Worm (Caenorhabditis elegans) whole organism, young adult: Measurements from ENCODE around the gene F19F10.14.
"Not testable (repeated sequence)": the region's sequence is repeated elsewhere in the genome, so short reads cannot be mapped to it uniquely, and the experiment has no call there.

Experiments
- B0019.2 ChIP-seq: fragments of 200-800 bp; sonication (Bioruptor generic); conservative IDR thresholded peaks from 2 replicates; pipeline ENCODE4 v1.3.6; 2022; ENCODE audit warnings: missing genetic modification reagents, missing genetic modification characterization, missing compliant biosample characterization
- C17E4.6 ChIP-seq: fragments of 200-800 bp; sonication (Bioruptor generic); IDR thresholded peaks from 2 replicates; pipeline ENCODE4 v1.3.6; 2022; ENCODE audit warnings: missing genetic modification reagents, missing genetic modification characterization, missing compliant biosample characterization
- D2030.7 ChIP-seq: fragments of 200-800 bp; sonication (Bioruptor generic); IDR thresholded peaks from 2 replicates; pipeline ENCODE4 v1.3.6; 2022; ENCODE audit warnings: missing genetic modification reagents, missing genetic modification characterization, missing compliant biosample characterization
- F39B2.1 ChIP-seq: fragments of 200-800 bp; sonication (Bioruptor generic); IDR thresholded peaks from 2 replicates; pipeline ENCODE4 v1.3.6; 2022; ENCODE audit warnings: missing genetic modification reagents, missing genetic modification characterization, missing compliant biosample characterization
- F52B5.7 ChIP-seq: sonication (generic microtip); optimal IDR thresholded peaks from 2 replicates; lab custom pipeline; 2016; ENCODE audit warnings: mild to moderate bottlenecking, missing genetic modification characterization, missing compliant biosample characterization
- F57A8.1 ChIP-seq: fragments of 200-800 bp; sonication (Bioruptor generic); optimal IDR thresholded peaks from 2 replicates; lab custom pipeline; 2018; ENCODE audit warnings: mild to moderate bottlenecking, missing genetic modification characterization, moderate library complexity, missing compliant biosample characterization
- T07F8.4 ChIP-seq: sonication (generic microtip); optimal IDR thresholded peaks from 2 replicates; lab custom pipeline; 2016; ENCODE audit warnings: mild to moderate bottlenecking, missing genetic modification characterization, moderate library complexity, missing compliant biosample characterization
- Y53F4B.3 ChIP-seq: fragments of 200-800 bp; sonication (Bioruptor generic); IDR thresholded peaks from 2 replicates; pipeline ENCODE4 v1.3.6; 2022; ENCODE audit warnings: missing genetic modification reagents, missing genetic modification characterization, missing compliant biosample characterization
- Y56A3A.18 ChIP-seq: fragments of 200-800 bp; sonication (Bioruptor generic); IDR thresholded peaks from 2 replicates; pipeline ENCODE4 v1.3.6; 2022; ENCODE audit warnings: missing genetic modification reagents, missing genetic modification characterization, missing compliant biosample characterization
- aptf-3 ChIP-seq: fragments of 200-800 bp; sonication (Bioruptor generic); IDR thresholded peaks from 2 replicates; pipeline ENCODE4 v1.3.6; 2022; ENCODE audit warnings: missing genetic modification characterization, missing compliant biosample characterization
- athp-1 ChIP-seq: sonication (generic microtip); optimal IDR thresholded peaks from 2 replicates; lab custom pipeline; 2017; ENCODE audit warnings: mild to moderate bottlenecking, missing genetic modification characterization, missing compliant biosample characterization
- attf-6 ChIP-seq: fragments of 200-800 bp; sonication (Bioruptor generic); IDR thresholded peaks from 2 replicates; pipeline ENCODE4 v1.3.6; 2022; ENCODE audit warnings: missing genetic modification reagents, missing genetic modification characterization, missing compliant biosample characterization
- bed-1 ChIP-seq: fragments of 200-800 bp; sonication (Bioruptor generic); IDR thresholded peaks from 2 replicates; pipeline ENCODE4 v1.3.6; 2022; ENCODE audit warnings: missing genetic modification reagents, missing genetic modification characterization, missing compliant biosample characterization
- bed-2 ChIP-seq: fragments of 200-800 bp; sonication (Bioruptor generic); IDR thresholded peaks from 2 replicates; pipeline ENCODE4 v1.3.6; 2022; ENCODE audit warnings: missing genetic modification reagents, missing genetic modification characterization, missing compliant biosample characterization
- cebp-1 ChIP-seq, 2 experiments: fragments of 200-800 bp in 1 of 2; sonication (Bioruptor generic) in 1 of 2; sonication (generic microtip) in 1 of 2; IDR thresholded peaks in 1 of 2; optimal IDR thresholded peaks in 1 of 2; 2 replicates each; pipeline versions ENCODE4 v1.3.6 to Lab custom; 2017 to 2022; ENCODE audit warnings: missing compliant biosample characterization in 2 of 2, missing genetic modification characterization in 2 of 2, mild to moderate bottlenecking in 1 of 2, missing genetic modification reagents in 1 of 2, moderate library complexity in 1 of 2
- cebp-2 ChIP-seq: fragments of 200-800 bp; sonication (Bioruptor generic); IDR thresholded peaks from 2 replicates; pipeline ENCODE4 v1.3.6; 2022; ENCODE audit warnings: missing genetic modification characterization, missing compliant biosample characterization
- ceh-100 ChIP-seq: fragments of 200-800 bp; sonication (Bioruptor generic); IDR thresholded peaks from 2 replicates; pipeline ENCODE4 v1.3.6; 2022; ENCODE audit warnings: missing genetic modification reagents, missing genetic modification characterization, missing compliant biosample characterization
- ceh-58 ChIP-seq: fragments of 200-800 bp; sonication (Bioruptor generic); IDR thresholded peaks from 2 replicates; pipeline ENCODE4 v1.3.6; 2022; ENCODE audit warnings: missing genetic modification characterization, missing compliant biosample characterization
- die-1 ChIP-seq: sonication (generic microtip); optimal IDR thresholded peaks from 2 replicates; lab custom pipeline; 2016; ENCODE audit warnings: missing genotype, mild to moderate bottlenecking, missing genetic modification characterization, missing compliant biosample characterization
- egl-18 ChIP-seq: fragments of 200-800 bp; sonication (Bioruptor generic); IDR thresholded peaks from 2 replicates; pipeline ENCODE4 v1.3.6; 2022; ENCODE audit warnings: missing genetic modification reagents, missing genetic modification characterization, missing compliant biosample characterization
- egl-44 ChIP-seq: fragments of 200-800 bp; sonication (Bioruptor generic); IDR thresholded peaks from 2 replicates; pipeline ENCODE4 v1.3.6; 2022; ENCODE audit warnings: missing genetic modification reagents, missing genetic modification characterization, missing compliant biosample characterization
- hmg-20 ChIP-seq: fragments of 200-800 bp; sonication (Bioruptor generic); IDR thresholded peaks from 2 replicates; pipeline ENCODE4 v1.3.6; 2022; ENCODE audit warnings: missing genetic modification reagents, missing genetic modification characterization, missing compliant biosample characterization
- hsf-1 ChIP-seq: fragments of 200-800 bp; sonication (Bioruptor generic); IDR thresholded peaks from 2 replicates; pipeline ENCODE4 v1.3.6; 2022; ENCODE audit warnings: missing genetic modification reagents, missing genetic modification characterization, missing compliant biosample characterization
- lag-1 ChIP-seq: fragments of 200-800 bp; sonication (Bioruptor generic); IDR thresholded peaks from 2 replicates; pipeline ENCODE4 v1.3.6; 2022; ENCODE audit warnings: missing genetic modification reagents, missing genetic modification characterization, missing compliant biosample characterization
- let-526 ChIP-seq: fragments of 200-800 bp; sonication (Bioruptor generic); IDR thresholded peaks from 2 replicates; pipeline ENCODE4 v1.3.6; 2022; ENCODE audit warnings: missing genetic modification reagents, missing genetic modification characterization, missing compliant biosample characterization
- lin-26 ChIP-seq: fragments of 200-800 bp; sonication (Bioruptor generic); IDR thresholded peaks from 2 replicates; pipeline ENCODE4 v1.3.6; 2022; ENCODE audit warnings: missing genetic modification reagents, missing genetic modification characterization, missing compliant biosample characterization
- lin-54 ChIP-seq: fragments of 200-800 bp; sonication (Bioruptor generic); optimal IDR thresholded peaks from 2 replicates; lab custom pipeline; 2018; ENCODE audit warnings: mild to moderate bottlenecking, missing genetic modification characterization, missing compliant biosample characterization
- madf-3 ChIP-seq: fragments of 200-800 bp; sonication (Bioruptor generic); IDR thresholded peaks from 2 replicates; pipeline ENCODE4 v1.3.6; 2022; ENCODE audit warnings: missing genetic modification reagents, missing genetic modification characterization, missing compliant biosample characterization
- madf-8 ChIP-seq: fragments of 200-800 bp; sonication (Bioruptor generic); conservative IDR thresholded peaks from 2 replicates; pipeline ENCODE4 v1.3.6; 2022; ENCODE audit warnings: missing genetic modification reagents, missing genetic modification characterization, missing compliant biosample characterization
- mcd-1 ChIP-seq: fragments of 200-800 bp; sonication (Bioruptor generic); IDR thresholded peaks from 2 replicates; pipeline ENCODE4 v1.3.6; 2022; ENCODE audit warnings: missing genetic modification reagents, missing genetic modification characterization, missing compliant biosample characterization
- nfya-2 ChIP-seq: fragments of 200-800 bp; sonication (Bioruptor generic); IDR thresholded peaks from 2 replicates; pipeline ENCODE4 v1.3.6; 2022; ENCODE audit warnings: missing genetic modification reagents, missing genetic modification characterization, missing compliant biosample characterization
- nhr-120 ChIP-seq: fragments of 200-800 bp; sonication (Bioruptor generic); IDR thresholded peaks from 2 replicates; pipeline ENCODE4 v1.3.6; 2022; ENCODE audit warnings: missing genetic modification characterization, missing compliant biosample characterization
- nhr-90 ChIP-seq: sonication (generic microtip); optimal IDR thresholded peaks from 2 replicates; lab custom pipeline; 2016; ENCODE audit warnings: missing genotype, mild to moderate bottlenecking, missing genetic modification characterization, missing compliant biosample characterization
- rpc-1 ChIP-seq, 2 experiments: fragments of 150-350 bp in 1 of 2; sonication (generic microtip) in 1 of 2; optimal IDR thresholded peaks; 2 replicates each; lab custom pipeline; 2014 to 2018; ENCODE audit warnings: missing biosample characterization in 1 of 2, missing genetic modification characterization in 1 of 2, missing genetic modification reagents in 1 of 2, missing genotype in 1 of 2
- sea-2 ChIP-seq: fragments of 200-800 bp; sonication (Bioruptor generic); IDR thresholded peaks from 2 replicates; pipeline ENCODE4 v1.3.6; 2022; ENCODE audit warnings: missing genetic modification characterization, missing compliant biosample characterization
- ztf-18 ChIP-seq: sonication (generic microtip); optimal IDR thresholded peaks from 2 replicates; lab custom pipeline; 2016; ENCODE audit warnings: missing genotype, mild to moderate bottlenecking, missing genetic modification characterization, missing compliant biosample characterization
- ztf-22 ChIP-seq: fragments of 200-800 bp; sonication (Bioruptor generic); optimal IDR thresholded peaks from 2 replicates; lab custom pipeline; 2018; ENCODE audit warnings: mild to moderate bottlenecking, missing genetic modification characterization, moderate library complexity, missing compliant biosample characterization
- ztf-28 ChIP-seq: fragments of 200-800 bp; sonication (Bioruptor generic); IDR thresholded peaks from 2 replicates; pipeline ENCODE4 v1.3.6; 2022; ENCODE audit warnings: missing genetic modification reagents, missing genetic modification characterization, missing compliant biosample characterization

F19F10.14 gene

DNA sequence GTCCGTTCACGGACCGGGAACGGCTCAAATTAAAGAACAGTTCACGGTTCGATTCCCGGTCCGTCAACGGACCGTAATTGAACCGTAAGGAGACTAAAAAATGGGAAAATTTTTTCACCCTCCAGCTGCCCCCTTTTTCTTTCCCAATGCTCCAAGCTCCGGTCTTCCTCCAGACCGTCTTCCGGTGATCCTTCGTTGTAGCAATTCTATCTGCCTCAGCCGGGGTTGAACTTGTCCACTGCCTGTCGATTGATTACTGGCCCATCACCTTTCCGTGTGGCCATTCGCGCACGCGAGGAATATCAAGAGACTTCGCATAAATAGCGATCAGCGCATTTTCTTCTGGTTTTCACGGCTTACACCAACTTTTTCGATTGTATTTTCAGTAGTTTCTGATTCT, 22.4 kb downstream of the F19F10.14 start (continued):
- TF ChIP-seq Y53F4B.3 (GFP tag; lab: Robert Waterston, UW) (peak; percentile 62; the same call in 1 of the 2 replicates), T07F8.4 (tag; lab: Kevin White, UChicago) (peak; percentile 43), mcd-1 (peak; percentile 67), madf-3 (GFP tag; lab: Robert Waterston, UW) (peak; percentile 63; the same call in 1 of the 2 replicates), ztf-18 (tag; lab: Kevin White, UChicago) (peak; percentile 30), cebp-1 (GFP tag; IDR thresholded peaks at IDR 0.05; lab: Robert Waterston, UW) (peak; percentile 36; the same call in 1 of the 2 replicates), ceh-58 (GFP tag; lab: Robert Waterston, UW) (peak; percentile 81; the same call in 1 of the 2 replicates), C17E4.6 (peak; percentile 70), cebp-2 (0 out of 2 replicates have a peak, but pooled peaks have one; percentile 71), die-1 (tag; lab: Kevin White, UChicago) (peak; percentile 59), ceh-100 (peak; percentile 27; the same call in 1 of the 2 replicates), hmg-20 (GFP tag; lab: Robert Waterston, UW) (peak; percentile 36; the same call in 1 of the 2 replicates), nfya-2 (GFP tag; lab: Robert Waterston, UW) (0 out of 2 replicates have a peak, but pooled peaks have one; percentile 23), F39B2.1 (GFP tag; lab: Robert Waterston, UW) (0 out of 2 replicates have a peak, but pooled peaks have one; percentile 38), nhr-120 (GFP tag; lab: Robert Waterston, UW) (peak; percentile 72; the same call in 1 of the 2 replicates), egl-44 (GFP tag; lab: Robert Waterston, UW) (peak; percentile 93), attf-6 (GFP tag; lab: Robert Waterston, UW) (peak; percentile 49), sea-2 (GFP tag; lab: Robert Waterston, UW) (peak; percentile 51; the same call in 1 of the 2 replicates), bed-2 (GFP tag; lab: Robert Waterston, UW) (peak; percentile 66; the same call in 1 of the 2 replicates), D2030.7 (GFP tag; lab: Robert Waterston, UW) (peak; percentile 87), Y56A3A.18 (GFP tag; lab: Robert Waterston, UW) (peak; percentile 91), rpc-1 (optimal IDR thresholded peaks at IDR 0.05; lab: Kevin White, UChicago) (peak; percentile 53), rpc-1 (tag; optimal IDR thresholded peaks at IDR 0.05; lab: Kevin White, UChicago) (peak; percentile 73), B0019.2 (GFP tag; lab: Robert Waterston, UW) (peak; percentile 53; the same call in 1 of the 2 replicates), bed-1 (GFP tag; lab: Robert Waterston, UW) (peak; percentile 84; the same call in 1 of the 2 replicates), aptf-3 (peak; percentile 93), F52B5.7 (tag; lab: Kevin White, UChicago) (peak; percentile 50), lag-1 (GFP tag; lab: Robert Waterston, UW) (0 out of 2 replicates have a peak, but pooled peaks have one; percentile 59), hsf-1 (GFP tag; lab: Robert Waterston, UW) (peak; percentile 87), athp-1 (tag; lab: Kevin White, UChicago) (peak; percentile 47), nhr-90 (tag; lab: Kevin White, UChicago) (peak; percentile 58), ztf-28 (GFP tag; lab: Robert Waterston, UW) (peak; percentile 71; the same call in 1 of the 2 replicates), lin-54 (GFP tag; lab: Kevin White, UChicago) (peak; percentile 57), madf-8 (GFP tag; lab: Robert Waterston, UW) (peak; percentile 43), ztf-22 (GFP tag; lab: Kevin White, UChicago) (peak; percentile 10), let-526 (GFP tag; lab: Robert Waterston, UW) (peak; percentile 72; the same call in 1 of the 2 replicates), lin-26 (GFP tag; lab: Robert Waterston, UW) (peak; percentile 97), egl-18 (GFP tag; lab: Robert Waterston, UW) (0 out of 2 replicates have a peak, but pooled peaks have one; percentile 57), F57A8.1 (peak; percentile 36)
- TF ChIP-seq cebp-1 (tag; optimal IDR thresholded peaks at IDR 0.05; lab: Kevin White, UChicago) = not testable (repeated sequence)
